Fruit fly (Drosophila melanogaster) S2 (cell line): ENCODE results near the gene Calx.

ENCODE experiments used
- CG8478 ChIP-seq: fragments of >200 bp; optimal IDR thresholded peaks from 2 replicates; lab custom pipeline; 2018
- CTCF ChIP-seq, 2 experiments: fragments of >200 bp; optimal IDR thresholded peaks; 2 replicates each; lab custom pipeline; 2018

dm6 chr3R:20958599-20959150, 19.3 kb upstream of the Calx start:
- TF ChIP-seq CTCF (optimal IDR thresholded peaks at IDR 0.05; lab: Kevin White, UChicago), result no peak
- no peak for TF ChIP-seq CG8478 (lab: Kevin White, UChicago)
